Worm (Caenorhabditis elegans) whole organism, L4 larva: ENCODE measurements around the gene egl-3.

Experiments used
- F37D6.2 ChIP-seq: sonication (generic microtip); optimal IDR thresholded peaks from 2 replicates; lab custom pipeline; 2016; ENCODE audit warnings: mild to moderate bottlenecking, missing genetic modification characterization, missing compliant biosample characterization
- F49E8.2 ChIP-seq: sonication (generic microtip); optimal IDR thresholded peaks from 2 replicates; lab custom pipeline; 2016; ENCODE audit warnings: missing compliant biosample characterization, mild to moderate bottlenecking, missing genetic modification characterization, borderline replicate concordance
- T20F7.1 ChIP-seq: fragments of 200-800 bp; sonication (Bioruptor generic); optimal IDR thresholded peaks from 2 replicates; lab custom pipeline; 2018; ENCODE audit warnings: mild to moderate bottlenecking, missing genetic modification characterization, missing compliant biosample characterization
- ZK337.2 ChIP-seq: fragments of 200-800 bp; sonication (Bioruptor generic); IDR thresholded peaks from 2 replicates; pipeline ENCODE4 v1.3.6; 2022; ENCODE audit warnings: missing genetic modification reagents, missing genetic modification characterization, missing compliant biosample characterization
- aha-1 ChIP-seq: fragments of 150-350 bp; peaks from one replicate; lab custom pipeline; 2014; ENCODE audit warnings: missing biosample characterization, missing genetic modification characterization
- aly-2 ChIP-seq: sonication (generic microtip); optimal IDR thresholded peaks from 2 replicates; lab custom pipeline; 2018; ENCODE audit warnings: missing biosample characterization, missing genetic modification characterization
- arid-1 ChIP-seq: fragments of 200-800 bp; sonication (Bioruptor generic); conservative IDR thresholded peaks from 2 replicates; pipeline ENCODE4 v1.3.6; 2022; ENCODE audit warnings: missing genetic modification reagents, missing genetic modification characterization, missing compliant biosample characterization
- ceh-20 ChIP-seq: fragments of 200-800 bp; sonication (Bioruptor generic); IDR thresholded peaks from 2 replicates; pipeline ENCODE4 v1.3.6; 2022; ENCODE audit warnings: missing genetic modification reagents, missing genetic modification characterization, missing compliant biosample characterization
- ceh-28 ChIP-seq: fragments of 150-350 bp; optimal IDR thresholded peaks from 2 replicates; lab custom pipeline; 2014; ENCODE audit warnings: missing biosample characterization, missing genetic modification reagents, missing genetic modification characterization
- ces-1 ChIP-seq: fragments of 150-350 bp; sonication (generic microtip); optimal IDR thresholded peaks from 4 replicates; lab custom pipeline; 2014; ENCODE audit warnings: missing biosample characterization, missing genetic modification reagents, missing genetic modification characterization
- ctbp-1 ChIP-seq: fragments of 200-800 bp; sonication (Bioruptor generic); IDR thresholded peaks from 2 replicates; pipeline ENCODE4 v1.3.6; 2022; ENCODE audit warnings: missing genetic modification reagents, missing genetic modification characterization, missing compliant biosample characterization
- dmd-6 ChIP-seq: fragments of 200-800 bp; sonication (Bioruptor generic); IDR thresholded peaks from 2 replicates; pipeline ENCODE4 v1.3.6; 2022; ENCODE audit warnings: missing genetic modification reagents, missing genetic modification characterization, missing compliant biosample characterization
- dmd-9 ChIP-seq: fragments of 200-800 bp; sonication (Bioruptor generic); IDR thresholded peaks from 2 replicates; pipeline ENCODE4 v1.3.6; 2022; ENCODE audit warnings: missing genetic modification reagents, missing genetic modification characterization, missing compliant biosample characterization
- dpl-1 ChIP-seq: fragments of 150-350 bp; optimal IDR thresholded peaks from 2 replicates; lab custom pipeline; 2014; ENCODE audit warnings: missing biosample characterization, missing genetic modification reagents, missing genetic modification characterization
- egl-43 ChIP-seq: fragments of 200-800 bp; sonication (Bioruptor generic); IDR thresholded peaks from 2 replicates; pipeline ENCODE4 v1.3.6; 2022; ENCODE audit warnings: missing genetic modification reagents, missing genetic modification characterization, missing compliant biosample characterization
- fkh-10 ChIP-seq: fragments of 150-350 bp; optimal IDR thresholded peaks from 2 replicates; lab custom pipeline; 2014; ENCODE audit warnings: missing biosample characterization, missing genetic modification reagents, missing genetic modification characterization
- gei-8 ChIP-seq: fragments of 200-800 bp; sonication (Bioruptor generic); optimal IDR thresholded peaks from 2 replicates; lab custom pipeline; 2018; ENCODE audit warnings: mild to moderate bottlenecking, missing genetic modification characterization, missing compliant biosample characterization
- hif-1 ChIP-seq, 2 experiments: sonication (generic microtip); optimal IDR thresholded peaks; 2 replicates each; lab custom pipeline; 2016 to 2017; ENCODE audit warnings: missing compliant biosample characterization in 2 of 2, missing genetic modification characterization in 2 of 2, missing genetic modification reagents in 2 of 2, missing genotype in 2 of 2, mild to moderate bottlenecking in 1 of 2
- hlh-11 ChIP-seq: fragments of 200-800 bp; sonication (Bioruptor generic); optimal IDR thresholded peaks from 2 replicates; lab custom pipeline; 2018; ENCODE audit warnings: mild to moderate bottlenecking, missing genetic modification characterization, missing compliant biosample characterization
- hlh-30 ChIP-seq: sonication (generic microtip); optimal IDR thresholded peaks from 2 replicates; lab custom pipeline; 2017; ENCODE audit warnings: antibody characterized with exemption, mild to moderate bottlenecking, missing genetic modification characterization, missing compliant biosample characterization; ENCODE audit not compliant: insufficient read depth
- hmg-1.1 ChIP-seq: fragments of 200-800 bp; sonication (Bioruptor generic); IDR thresholded peaks from 2 replicates; pipeline ENCODE4 v1.3.6; 2022; ENCODE audit warnings: missing genetic modification reagents, missing genetic modification characterization, missing compliant biosample characterization
- lim-7 ChIP-seq: fragments of 200-800 bp; sonication (Bioruptor generic); IDR thresholded peaks from 2 replicates; pipeline ENCODE4 v1.3.6; 2022; ENCODE audit warnings: missing genetic modification characterization, missing compliant biosample characterization
- lsy-2 ChIP-seq, 2 experiments: fragments of 150-350 bp in 1 of 2; sonication (generic microtip) in 1 of 2; optimal IDR thresholded peaks; 2 replicates each; lab custom pipeline; 2014 to 2017; ENCODE audit warnings: missing biosample characterization in 2 of 2, missing genetic modification characterization in 2 of 2
- mdl-1 ChIP-seq, 2 experiments: fragments of 150-350 bp in 1 of 2; sonication (generic microtip) in 1 of 2; optimal IDR thresholded peaks; 2 replicates each; lab custom pipeline; 2014 to 2017; ENCODE audit warnings: missing biosample characterization in 2 of 2, missing genetic modification characterization in 2 of 2
- mdt-29 ChIP-seq: fragments of 200-800 bp; sonication (Bioruptor generic); IDR thresholded peaks from 2 replicates; pipeline ENCODE4 v1.3.6; 2022; ENCODE audit warnings: missing genetic modification reagents, missing genetic modification characterization, missing compliant biosample characterization
- mep-1 ChIP-seq: fragments of 150-350 bp; sonication (generic microtip); optimal IDR thresholded peaks from 3 replicates; lab custom pipeline; 2014; ENCODE audit warnings: missing biosample characterization, missing genetic modification characterization
- mes-2 ChIP-seq: sonication (generic microtip); optimal IDR thresholded peaks from 2 replicates; lab custom pipeline; 2016; ENCODE audit warnings: missing genotype, mild to moderate bottlenecking, missing genetic modification characterization, missing compliant biosample characterization; ENCODE audit not compliant: poor library complexity, severe bottlenecking
- mxl-3 ChIP-seq: fragments of 200-800 bp; sonication (Bioruptor generic); optimal IDR thresholded peaks from 2 replicates; lab custom pipeline; 2018; ENCODE audit warnings: mild to moderate bottlenecking, missing genetic modification characterization, missing compliant biosample characterization
- nhr-102 ChIP-seq: sonication (generic microtip); optimal IDR thresholded peaks from 2 replicates; lab custom pipeline; 2016; ENCODE audit warnings: mild to moderate bottlenecking, missing genetic modification characterization, moderate library complexity, missing compliant biosample characterization
- nhr-11 ChIP-seq: fragments of 150-350 bp; optimal IDR thresholded peaks from 2 replicates; lab custom pipeline; 2014; ENCODE audit warnings: missing biosample characterization, missing genetic modification characterization
- nhr-28 ChIP-seq: fragments of 150-350 bp; optimal IDR thresholded peaks from 2 replicates; lab custom pipeline; 2014; ENCODE audit warnings: missing biosample characterization, missing genetic modification characterization
- nhr-42 ChIP-seq: fragments of 200-800 bp; sonication (Bioruptor generic); IDR thresholded peaks from 2 replicates; pipeline ENCODE4 v1.3.6; 2022; ENCODE audit warnings: missing genetic modification characterization, missing compliant biosample characterization
- nhr-48 ChIP-seq: sonication (generic microtip); optimal IDR thresholded peaks from 2 replicates; lab custom pipeline; 2016; ENCODE audit warnings: mild to moderate bottlenecking, missing genetic modification characterization, missing compliant biosample characterization
- nhr-6 ChIP-seq: fragments of 150-350 bp; optimal IDR thresholded peaks from 2 replicates; lab custom pipeline; 2014; ENCODE audit warnings: missing biosample characterization, missing genetic modification characterization
- rbr-2 ChIP-seq: sonication (generic microtip); optimal IDR thresholded peaks from 2 replicates; lab custom pipeline; 2016; ENCODE audit warnings: missing genotype, missing genetic modification characterization, missing compliant biosample characterization
- saeg-2 ChIP-seq: fragments of 200-800 bp; sonication (Bioruptor generic); IDR thresholded peaks from 2 replicates; pipeline ENCODE4 v1.3.6; 2022; ENCODE audit warnings: missing genetic modification reagents, missing genetic modification characterization, missing compliant biosample characterization
- sdz-12 ChIP-seq: fragments of 200-800 bp; sonication (Bioruptor generic); optimal IDR thresholded peaks from 2 replicates; lab custom pipeline; 2018; ENCODE audit warnings: mild to moderate bottlenecking, missing genetic modification characterization, missing compliant biosample characterization
- set-16 ChIP-seq: fragments of 200-800 bp; sonication (Bioruptor generic); IDR thresholded peaks from 2 replicates; pipeline ENCODE4 v1.3.6; 2022; ENCODE audit warnings: missing genetic modification reagents, missing genetic modification characterization, missing compliant biosample characterization
- spr-1 ChIP-seq: sonication (generic microtip); optimal IDR thresholded peaks from 2 replicates; lab custom pipeline; 2016; ENCODE audit warnings: mild to moderate bottlenecking, missing genetic modification characterization, missing compliant biosample characterization
- tag-97 ChIP-seq: fragments of 200-800 bp; sonication (Bioruptor generic); IDR thresholded peaks from 2 replicates; pipeline ENCODE4 v1.3.6; 2022; ENCODE audit warnings: missing genetic modification characterization, missing compliant biosample characterization
- tra-1 ChIP-seq: fragments of 200-800 bp; sonication (Bioruptor generic); IDR thresholded peaks from 2 replicates; pipeline ENCODE4 v1.3.6; 2022; ENCODE audit warnings: missing genetic modification reagents, missing genetic modification characterization, missing compliant biosample characterization
- unc-62 ChIP-seq, 3 experiments: fragments of 150-350 bp in 1 of 3; sonication (generic microtip); optimal IDR thresholded peaks in 2 of 3; peaks in 1 of 3; 1 replicate in 1 of 3; 2 replicates in 2 of 3; lab custom pipeline; 2014 to 2017; ENCODE audit warnings: missing biosample characterization in 3 of 3, missing genetic modification characterization in 3 of 3, missing genetic modification reagents in 3 of 3, missing genotype in 1 of 3
- vab-7 ChIP-seq: fragments of 200-800 bp; sonication (Bioruptor generic); IDR thresholded peaks from 2 replicates; pipeline ENCODE4 v1.3.6; 2022; ENCODE audit warnings: missing genetic modification reagents, missing genetic modification characterization, missing compliant biosample characterization
- zag-1 ChIP-seq: fragments of 150-350 bp; optimal IDR thresholded peaks from 2 replicates; lab custom pipeline; 2014; ENCODE audit warnings: missing biosample characterization, missing genetic modification characterization
- zfp-3 ChIP-seq: fragments of 200-800 bp; sonication (Bioruptor generic); conservative IDR thresholded peaks from 2 replicates; pipeline ENCODE4 v1.3.6; 2022; ENCODE audit warnings: missing genetic modification reagents, missing genetic modification characterization, missing compliant biosample characterization
- ztf-11 ChIP-seq: fragments of 150-350 bp; optimal IDR thresholded peaks from 2 replicates; lab custom pipeline; 2014; ENCODE audit warnings: missing biosample characterization, missing genetic modification characterization

Gene egl-3

DNA sequence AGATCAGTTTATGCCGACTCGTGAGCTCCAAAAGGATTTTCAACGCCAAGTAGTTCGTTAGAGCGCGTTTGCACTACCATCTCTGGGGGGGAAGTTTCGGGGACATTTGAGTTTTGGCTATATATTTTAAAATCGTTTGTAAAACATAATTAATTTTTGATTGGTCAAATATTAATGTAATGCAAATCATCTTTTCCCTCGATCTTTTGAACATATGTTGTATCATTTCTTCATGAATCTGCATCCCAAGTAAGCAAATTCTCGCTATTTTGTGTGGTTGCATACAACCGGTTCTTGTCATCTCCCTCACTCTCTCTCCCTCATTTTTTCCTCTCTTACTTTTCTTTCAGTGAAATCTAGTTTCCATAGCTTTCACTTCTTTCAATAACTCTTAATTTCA is 4.6 kb upstream of the egl-3 start (continued):
- TF ChIP-seq lsy-2 (tag; optimal IDR thresholded peaks at IDR 0.05; lab: Kevin White, UChicago) (peak in 1 of 2 experiments; percentile 64), nhr-6 (tag; lab: Kevin White, UChicago) (no peak), dpl-1 (GFP tag; lab: Kevin White, UChicago) (peak; percentile 27), spr-1 (tag; lab: Kevin White, UChicago) (peak; percentile 14), nhr-11 (tag; lab: Kevin White, UChicago) (peak; percentile 33), aly-2 (tag; lab: Kevin White, UChicago) (no peak), hlh-30 (tag; lab: Kevin White, UChicago) (peak; percentile 64), tag-97 (GFP tag; lab: Robert Waterston, UW) (no peak), zag-1 (tag; lab: Kevin White, UChicago) (peak; percentile 32), zfp-3 (GFP tag; lab: Robert Waterston, UW) (no peak), hmg-1.1 (GFP tag; lab: Robert Waterston, UW) (no peak; the same call in 1 of the 2 replicates), mep-1 (peak; percentile 63), ceh-28 (no peak), ztf-11 (tag; lab: Kevin White, UChicago) (no peak), lim-7 (GFP tag; lab: Robert Waterston, UW) (no peak), hif-1 (tag; optimal IDR thresholded peaks at IDR 0.05; lab: Kevin White, UChicago) (peak in 1 of 2 experiments; percentile 72), set-16 (GFP tag; lab: Robert Waterston, UW) (no peak), T20F7.1 (GFP tag; lab: Kevin White, UChicago) (peak; percentile 51), nhr-28 (tag; lab: Kevin White, UChicago) (peak; percentile 40)

DNA sequence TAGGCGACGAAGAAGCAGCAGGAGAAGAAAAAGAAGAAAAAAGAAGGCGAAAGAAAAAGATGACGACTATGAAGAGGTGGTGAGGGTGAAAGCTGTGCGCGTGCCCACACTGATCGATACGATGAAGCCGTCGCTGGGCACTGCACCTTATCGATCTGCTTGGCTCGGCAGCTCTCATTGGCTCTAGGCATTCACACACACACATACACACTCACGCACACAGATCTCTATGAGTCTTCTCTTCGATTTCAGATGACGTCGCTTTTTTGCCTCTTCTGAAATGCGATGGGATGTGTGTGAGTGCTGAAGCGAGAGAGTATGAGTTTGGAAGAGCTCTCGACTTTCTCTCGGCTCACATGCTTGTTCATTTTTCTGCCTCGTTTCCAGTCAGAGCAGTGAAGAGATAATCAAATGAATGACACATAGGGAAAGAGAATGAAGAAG is 1.1 kb upstream of the egl-3 start:
- TF ChIP-seq set-16 (GFP tag; lab: Robert Waterston, UW): peak; percentile 81
- TF ChIP-seq unc-62 (GFP tag; optimal IDR thresholded peaks at IDR 0.05 in 1 of 2; lab: Kevin White, UChicago): peak in 1 of 2 experiments; percentile 1
- peak; percentile 33 for TF ChIP-seq unc-62 (tag; optimal IDR thresholded peaks at IDR 0.05; lab: Kevin White, UChicago)
- TF ChIP-seq arid-1 (GFP tag; lab: Robert Waterston, UW): 0 out of 2 replicates have a peak, but pooled peaks have one; percentile 31
- peak; percentile 25 for TF ChIP-seq nhr-48
- 0 out of 2 replicates have a peak, but pooled peaks have one; percentile 15 for TF ChIP-seq nhr-42 (GFP tag; lab: Robert Waterston, UW)
- TF ChIP-seq rbr-2 (tag; lab: Kevin White, UChicago): peak; percentile 89
- 0 out of 2 replicates have a peak, but pooled peaks have one; percentile 25 for TF ChIP-seq mdt-29
- peak; percentile 36; the same call in 1 of the 2 replicates for TF ChIP-seq tra-1
- peak; percentile 84 for TF ChIP-seq egl-43 (GFP tag; lab: Robert Waterston, UW)
- peak; percentile 77 for TF ChIP-seq ces-1 (GFP tag; lab: Kevin White, UChicago)
- TF ChIP-seq F49E8.2 (tag; lab: Kevin White, UChicago): no peak
- peak; percentile 85 for TF ChIP-seq mep-1
- TF ChIP-seq zag-1 (tag; lab: Kevin White, UChicago): peak; percentile 20
- no peak for TF ChIP-seq nhr-102 (tag; lab: Kevin White, UChicago)
- peak; percentile 18 to 90 for TF ChIP-seq mdl-1 (tag; optimal IDR thresholded peaks at IDR 0.05; lab: Kevin White, UChicago)
- TF ChIP-seq ZK337.2 (GFP tag; lab: Robert Waterston, UW): no peak
- TF ChIP-seq dmd-6: peak; percentile 47
- peak; percentile 84 for TF ChIP-seq F37D6.2 (tag; lab: Kevin White, UChicago)
- TF ChIP-seq saeg-2 (GFP tag; lab: Robert Waterston, UW): 0 out of 2 replicates have a peak, but pooled peaks have one; percentile 26
- TF ChIP-seq hlh-11 (tag; lab: Kevin White, UChicago): peak; percentile 56
- TF ChIP-seq fkh-10 (GFP tag; lab: Kevin White, UChicago): peak; percentile 98
- peak; percentile 100 for TF ChIP-seq aha-1 (tag; lab: Kevin White, UChicago)
- no peak for TF ChIP-seq dpl-1 (GFP tag; lab: Kevin White, UChicago)
- TF ChIP-seq hmg-1.1 (GFP tag; lab: Robert Waterston, UW): peak; percentile 82
- peak; percentile 85; the same call in 1 of the 2 replicates for TF ChIP-seq ctbp-1 (GFP tag; lab: Robert Waterston, UW)
- no peak for TF ChIP-seq gei-8 (GFP tag; lab: Kevin White, UChicago)
- TF ChIP-seq hif-1 (tag; optimal IDR thresholded peaks at IDR 0.05; lab: Kevin White, UChicago): peak in 1 of 2 experiments; percentile 66
- peak; percentile 73 for TF ChIP-seq hlh-30 (tag; lab: Kevin White, UChicago)
- 0 out of 2 replicates have a peak, but pooled peaks have one; percentile 33 for TF ChIP-seq vab-7 (GFP tag; lab: Robert Waterston, UW)
- TF ChIP-seq mxl-3 (GFP tag; lab: Kevin White, UChicago): peak; percentile 28
- TF ChIP-seq ceh-20 (GFP tag; lab: Robert Waterston, UW): peak; percentile 58; the same call in 1 of the 2 replicates
- no peak for TF ChIP-seq dmd-9 (GFP tag; lab: Robert Waterston, UW)
- peak; percentile 78 for TF ChIP-seq ceh-28
- TF ChIP-seq lsy-2 (tag; optimal IDR thresholded peaks at IDR 0.05; lab: Kevin White, UChicago): peak; percentile 62 to 85
- peak; percentile 34 for TF ChIP-seq mes-2
- TF ChIP-seq sdz-12: no peak
